Worm (Caenorhabditis elegans) whole organism, L1 larva: Measurements from ENCODE around the gene gst-7.

ENCODE experiments used
- alr-1 ChIP-seq: fragments of 200-800 bp; sonication (Bioruptor generic); optimal IDR thresholded peaks from 2 replicates; lab custom pipeline; 2018; ENCODE audit warnings: borderline replicate concordance, mild to moderate bottlenecking, missing genetic modification characterization, missing compliant biosample characterization
- ceh-82 ChIP-seq, 3 experiments: fragments of 150-350 bp in 1 of 3; sonication (generic microtip) in 2 of 3; optimal IDR thresholded peaks; 2 replicates each; lab custom pipeline; 2014 to 2017; ENCODE audit warnings: missing biosample characterization in 3 of 3, missing genetic modification characterization in 3 of 3
- ces-1 ChIP-seq: fragments of 150-350 bp; optimal IDR thresholded peaks from 2 replicates; lab custom pipeline; 2014; ENCODE audit warnings: missing biosample characterization, missing genetic modification reagents, missing genetic modification characterization
- egl-27 ChIP-seq, 2 experiments: fragments of 150-350 bp in 1 of 2; sonication (generic microtip); optimal IDR thresholded peaks; 3 replicates each; lab custom pipeline; 2017 to 2018; ENCODE audit warnings: missing biosample characterization in 2 of 2, missing genetic modification characterization in 2 of 2, missing genetic modification reagents in 2 of 2
- lin-13 ChIP-seq: fragments of 150-350 bp; optimal IDR thresholded peaks from 2 replicates; lab custom pipeline; 2014; ENCODE audit warnings: missing biosample characterization, missing genetic modification reagents, missing genetic modification characterization
- lin-15B ChIP-seq: fragments of 150-350 bp; sonication (generic microtip); optimal IDR thresholded peaks from 3 replicates; lab custom pipeline; 2014; ENCODE audit warnings: missing biosample characterization, missing genetic modification characterization
- nhr-237 ChIP-seq: fragments of 150-350 bp; optimal IDR thresholded peaks from 2 replicates; lab custom pipeline; 2014; ENCODE audit warnings: missing biosample characterization, missing genetic modification characterization
- nhr-71 ChIP-seq: sonication (generic microtip); optimal IDR thresholded peaks from 2 replicates; lab custom pipeline; 2016; ENCODE audit warnings: mild to moderate bottlenecking, missing genetic modification characterization, moderate library complexity, missing compliant biosample characterization
- nhr-77 ChIP-seq: fragments of 150-350 bp; optimal IDR thresholded peaks from 2 replicates; lab custom pipeline; 2014; ENCODE audit warnings: missing biosample characterization, missing genetic modification characterization
- nhr-85 ChIP-seq: sonication (generic microtip); peaks from one replicate; lab custom pipeline; 2016; ENCODE audit warnings: missing genetic modification characterization, inconsistent platforms, missing compliant biosample characterization
- tbx-2 ChIP-seq: sonication (generic microtip); optimal IDR thresholded peaks from 2 replicates; lab custom pipeline; 2016; ENCODE audit warnings: missing genetic modification characterization, missing compliant biosample characterization
- ztf-11 ChIP-seq, 2 experiments: sonication (generic microtip); optimal IDR thresholded peaks; 2 replicates each; lab custom pipeline; 2016 to 2017; ENCODE audit warnings: missing genetic modification characterization in 2 of 2, missing biosample characterization in 1 of 2, missing compliant biosample characterization in 1 of 2

DNA sequence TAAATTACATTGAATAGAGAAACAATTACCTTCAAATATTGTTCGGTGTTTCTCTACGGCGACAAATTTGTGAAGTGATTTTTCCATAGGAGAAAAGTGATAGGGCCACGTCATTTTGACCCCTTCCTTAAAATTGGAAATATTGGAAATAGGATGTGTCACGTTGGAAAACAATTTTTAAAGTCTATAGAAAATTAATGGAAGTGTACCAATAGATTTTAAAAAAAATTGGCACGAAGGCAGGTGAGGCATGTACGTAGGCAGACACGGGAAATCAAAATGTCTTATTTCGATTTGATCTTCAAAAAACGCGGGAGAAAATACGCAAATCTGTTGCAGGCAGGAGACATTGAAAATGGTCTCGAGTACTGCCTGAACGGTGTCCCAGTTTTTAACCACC is 44.2 kb upstream of the gst-7 start, which contains the start of gene C33F10.12:
- TF ChIP-seq nhr-85: no peak
- no peak for TF ChIP-seq nhr-237 (tag; lab: Kevin White, UChicago)
- TF ChIP-seq ces-1 (GFP tag; lab: Kevin White, UChicago): no peak
- TF ChIP-seq lin-13 (GFP tag; lab: Kevin White, UChicago): no peak
- no peak for TF ChIP-seq alr-1 (tag; lab: Kevin White, UChicago)
- no peak for TF ChIP-seq egl-27 (tag; optimal IDR thresholded peaks at IDR 0.05; lab: Kevin White, UChicago)
- TF ChIP-seq nhr-71: no peak
- TF ChIP-seq nhr-77: no peak
- TF ChIP-seq tbx-2: no peak
- TF ChIP-seq ceh-82 (tag; optimal IDR thresholded peaks at IDR 0.05; lab: Kevin White, UChicago): no peak
- TF ChIP-seq ztf-11 (tag; optimal IDR thresholded peaks at IDR 0.05; lab: Kevin White, UChicago): no peak
- TF ChIP-seq lin-15B (tag; lab: Kevin White, UChicago): no peak
